Worm (Caenorhabditis elegans) whole organism, L4 larva: ENCODE results near the gene F19C6.5.

Experiments used
- D1046.2 ChIP-seq: fragments of 200-800 bp; sonication (Bioruptor generic); IDR thresholded peaks from 2 replicates; pipeline ENCODE4 v1.3.6; 2022; ENCODE audit warnings: missing genetic modification characterization, missing compliant biosample characterization
- F44E2.7 ChIP-seq: fragments of 200-800 bp; sonication (Bioruptor generic); IDR thresholded peaks from 2 replicates; pipeline ENCODE4 v2.1.2; 2022; ENCODE audit warnings: missing genetic modification characterization, missing compliant biosample characterization
- R02D3.7 ChIP-seq: fragments of 150-350 bp; sonication (generic microtip); optimal IDR thresholded peaks from 3 replicates; lab custom pipeline; 2014; ENCODE audit warnings: missing biosample characterization, missing genetic modification characterization
- T20F7.1 ChIP-seq: fragments of 200-800 bp; sonication (Bioruptor generic); optimal IDR thresholded peaks from 2 replicates; lab custom pipeline; 2018; ENCODE audit warnings: mild to moderate bottlenecking, missing genetic modification characterization, missing compliant biosample characterization
- T26A8.4 ChIP-seq: fragments of 200-800 bp; sonication (Bioruptor generic); IDR thresholded peaks from 2 replicates; pipeline ENCODE4 v1.3.6; 2022; ENCODE audit warnings: missing genetic modification characterization, missing compliant biosample characterization
- Y105C5A.15 ChIP-seq: fragments of 200-800 bp; sonication (Bioruptor generic); IDR thresholded peaks from 2 replicates; pipeline ENCODE4 v1.3.6; 2022; ENCODE audit warnings: missing genetic modification characterization, missing compliant biosample characterization
- aha-1 ChIP-seq: fragments of 150-350 bp; peaks from one replicate; lab custom pipeline; 2014; ENCODE audit warnings: missing biosample characterization, missing genetic modification characterization
- attf-4 ChIP-seq: sonication (generic microtip); optimal IDR thresholded peaks from 3 replicates; lab custom pipeline; 2017; ENCODE audit warnings: missing biosample characterization, missing genetic modification characterization
- ceh-20 ChIP-seq: fragments of 200-800 bp; sonication (Bioruptor generic); IDR thresholded peaks from 2 replicates; pipeline ENCODE4 v1.3.6; 2022; ENCODE audit warnings: missing genetic modification reagents, missing genetic modification characterization, missing compliant biosample characterization
- ceh-28 ChIP-seq: fragments of 150-350 bp; optimal IDR thresholded peaks from 2 replicates; lab custom pipeline; 2014; ENCODE audit warnings: missing biosample characterization, missing genetic modification reagents, missing genetic modification characterization
- ceh-32 ChIP-seq: sonication (generic microtip); optimal IDR thresholded peaks from 2 replicates; lab custom pipeline; 2016; ENCODE audit warnings: mild to moderate bottlenecking, missing genetic modification characterization, missing compliant biosample characterization; ENCODE audit not compliant: poor library complexity
- ceh-62 ChIP-seq: sonication (generic microtip); optimal IDR thresholded peaks from 2 replicates; lab custom pipeline; 2017; ENCODE audit warnings: missing biosample characterization, missing genetic modification characterization
- daf-19 ChIP-seq: fragments of 200-800 bp; sonication (Bioruptor generic); conservative IDR thresholded peaks from 2 replicates; pipeline ENCODE4 v1.3.6; 2022; ENCODE audit warnings: missing genetic modification characterization, missing compliant biosample characterization
- daf-8 ChIP-seq: fragments of 200-800 bp; sonication (Bioruptor generic); IDR thresholded peaks from 2 replicates; pipeline ENCODE4 v1.3.6; 2022; ENCODE audit warnings: missing genetic modification characterization, missing compliant biosample characterization
- dmd-8 ChIP-seq: fragments of 200-800 bp; sonication (Bioruptor generic); IDR thresholded peaks from 2 replicates; pipeline ENCODE4 v1.3.6; 2022; ENCODE audit warnings: missing genetic modification characterization, missing compliant biosample characterization
- dpl-1 ChIP-seq: fragments of 150-350 bp; optimal IDR thresholded peaks from 2 replicates; lab custom pipeline; 2014; ENCODE audit warnings: missing biosample characterization, missing genetic modification reagents, missing genetic modification characterization
- egl-43 ChIP-seq: fragments of 200-800 bp; sonication (Bioruptor generic); IDR thresholded peaks from 2 replicates; pipeline ENCODE4 v1.3.6; 2022; ENCODE audit warnings: missing genetic modification reagents, missing genetic modification characterization, missing compliant biosample characterization
- gei-8 ChIP-seq: fragments of 200-800 bp; sonication (Bioruptor generic); optimal IDR thresholded peaks from 2 replicates; lab custom pipeline; 2018; ENCODE audit warnings: mild to moderate bottlenecking, missing genetic modification characterization, missing compliant biosample characterization
- hlh-11 ChIP-seq: fragments of 200-800 bp; sonication (Bioruptor generic); optimal IDR thresholded peaks from 2 replicates; lab custom pipeline; 2018; ENCODE audit warnings: mild to moderate bottlenecking, missing genetic modification characterization, missing compliant biosample characterization
- hmg-1.1 ChIP-seq: fragments of 200-800 bp; sonication (Bioruptor generic); IDR thresholded peaks from 2 replicates; pipeline ENCODE4 v1.3.6; 2022; ENCODE audit warnings: missing genetic modification reagents, missing genetic modification characterization, missing compliant biosample characterization
- jun-1 ChIP-seq: fragments of 150-350 bp; optimal IDR thresholded peaks from 2 replicates; lab custom pipeline; 2014; ENCODE audit warnings: missing biosample characterization, missing genetic modification reagents, missing genetic modification characterization
- lim-7 ChIP-seq: fragments of 200-800 bp; sonication (Bioruptor generic); IDR thresholded peaks from 2 replicates; pipeline ENCODE4 v1.3.6; 2022; ENCODE audit warnings: missing genetic modification characterization, missing compliant biosample characterization
- lin-1 ChIP-seq: fragments of 200-800 bp; sonication (Bioruptor generic); IDR thresholded peaks from 2 replicates; pipeline ENCODE4 v1.3.6; 2022; ENCODE audit warnings: missing genetic modification reagents, missing genetic modification characterization, missing compliant biosample characterization
- lin-29 ChIP-seq: fragments of 200-800 bp; sonication (Bioruptor generic); IDR thresholded peaks from 2 replicates; pipeline ENCODE4 v1.3.6; 2022; ENCODE audit warnings: missing genetic modification reagents, missing genetic modification characterization, missing compliant biosample characterization
- lsy-2 ChIP-seq, 2 experiments: fragments of 150-350 bp in 1 of 2; sonication (generic microtip) in 1 of 2; optimal IDR thresholded peaks; 2 replicates each; lab custom pipeline; 2014 to 2017; ENCODE audit warnings: missing biosample characterization in 2 of 2, missing genetic modification characterization in 2 of 2
- madf-5 ChIP-seq, 2 experiments: fragments of 200-800 bp; sonication (Bioruptor generic); IDR thresholded peaks; 2 replicates each; pipeline ENCODE4 v1.3.6; 2022; ENCODE audit warnings: missing compliant biosample characterization in 2 of 2, missing genetic modification characterization in 2 of 2
- mdt-29 ChIP-seq: fragments of 200-800 bp; sonication (Bioruptor generic); IDR thresholded peaks from 2 replicates; pipeline ENCODE4 v1.3.6; 2022; ENCODE audit warnings: missing genetic modification reagents, missing genetic modification characterization, missing compliant biosample characterization
- mep-1 ChIP-seq: fragments of 150-350 bp; sonication (generic microtip); optimal IDR thresholded peaks from 3 replicates; lab custom pipeline; 2014; ENCODE audit warnings: missing biosample characterization, missing genetic modification characterization
- mxl-3 ChIP-seq: fragments of 200-800 bp; sonication (Bioruptor generic); optimal IDR thresholded peaks from 2 replicates; lab custom pipeline; 2018; ENCODE audit warnings: mild to moderate bottlenecking, missing genetic modification characterization, missing compliant biosample characterization
- nhr-10 ChIP-seq: fragments of 150-350 bp; optimal IDR thresholded peaks from 2 replicates; lab custom pipeline; 2014; ENCODE audit warnings: missing biosample characterization, missing genetic modification characterization
- nhr-102 ChIP-seq: sonication (generic microtip); optimal IDR thresholded peaks from 2 replicates; lab custom pipeline; 2016; ENCODE audit warnings: mild to moderate bottlenecking, missing genetic modification characterization, moderate library complexity, missing compliant biosample characterization
- nhr-11 ChIP-seq: fragments of 150-350 bp; optimal IDR thresholded peaks from 2 replicates; lab custom pipeline; 2014; ENCODE audit warnings: missing biosample characterization, missing genetic modification characterization
- nhr-111 ChIP-seq: fragments of 200-800 bp; sonication (Bioruptor generic); optimal IDR thresholded peaks from 2 replicates; lab custom pipeline; 2018; ENCODE audit warnings: mild to moderate bottlenecking, missing genetic modification characterization, missing compliant biosample characterization
- nhr-41 ChIP-seq: fragments of 200-800 bp; sonication (Bioruptor generic); IDR thresholded peaks from 2 replicates; pipeline ENCODE4 v1.3.6; 2022; ENCODE audit warnings: missing genetic modification reagents, missing genetic modification characterization, missing compliant biosample characterization
- nhr-48 ChIP-seq: sonication (generic microtip); optimal IDR thresholded peaks from 2 replicates; lab custom pipeline; 2016; ENCODE audit warnings: mild to moderate bottlenecking, missing genetic modification characterization, missing compliant biosample characterization
- nhr-6 ChIP-seq: fragments of 150-350 bp; optimal IDR thresholded peaks from 2 replicates; lab custom pipeline; 2014; ENCODE audit warnings: missing biosample characterization, missing genetic modification characterization
- nhr-77 ChIP-seq: fragments of 150-350 bp; optimal IDR thresholded peaks from 2 replicates; lab custom pipeline; 2014; ENCODE audit warnings: missing biosample characterization, missing genetic modification characterization
- pqm-1 ChIP-seq: sonication (generic microtip); optimal IDR thresholded peaks from 2 replicates; lab custom pipeline; 2017; ENCODE audit warnings: missing biosample characterization, missing genetic modification characterization
- rbr-2 ChIP-seq: sonication (generic microtip); optimal IDR thresholded peaks from 2 replicates; lab custom pipeline; 2016; ENCODE audit warnings: missing genotype, missing genetic modification characterization, missing compliant biosample characterization
- set-16 ChIP-seq: fragments of 200-800 bp; sonication (Bioruptor generic); IDR thresholded peaks from 2 replicates; pipeline ENCODE4 v1.3.6; 2022; ENCODE audit warnings: missing genetic modification reagents, missing genetic modification characterization, missing compliant biosample characterization
- skn-1 ChIP-seq: fragments of 150-350 bp; optimal IDR thresholded peaks from 2 replicates; lab custom pipeline; 2014; ENCODE audit warnings: missing biosample characterization, missing genetic modification characterization
- snpc-1.2 ChIP-seq: fragments of 200-800 bp; sonication (Bioruptor generic); IDR thresholded peaks from 2 replicates; pipeline ENCODE4 v1.3.6; 2022; ENCODE audit warnings: missing genetic modification reagents, missing genetic modification characterization, missing compliant biosample characterization
- spr-1 ChIP-seq: sonication (generic microtip); optimal IDR thresholded peaks from 2 replicates; lab custom pipeline; 2016; ENCODE audit warnings: mild to moderate bottlenecking, missing genetic modification characterization, missing compliant biosample characterization
- tra-1 ChIP-seq: fragments of 200-800 bp; sonication (Bioruptor generic); IDR thresholded peaks from 2 replicates; pipeline ENCODE4 v1.3.6; 2022; ENCODE audit warnings: missing genetic modification reagents, missing genetic modification characterization, missing compliant biosample characterization
- unc-62 ChIP-seq, 3 experiments: fragments of 150-350 bp in 1 of 3; sonication (generic microtip); optimal IDR thresholded peaks in 2 of 3; peaks in 1 of 3; 1 replicate in 1 of 3; 2 replicates in 2 of 3; lab custom pipeline; 2014 to 2017; ENCODE audit warnings: missing biosample characterization in 3 of 3, missing genetic modification characterization in 3 of 3, missing genetic modification reagents in 3 of 3, missing genotype in 1 of 3
- zfp-2 ChIP-seq: sonication (generic microtip); optimal IDR thresholded peaks from 2 replicates; lab custom pipeline; 2016; ENCODE audit warnings: mild to moderate bottlenecking, missing genetic modification characterization, missing compliant biosample characterization
- zip-11 ChIP-seq: fragments of 200-800 bp; sonication (Bioruptor generic); IDR thresholded peaks from 2 replicates; pipeline ENCODE4 v1.3.6; 2022; ENCODE audit warnings: missing genetic modification characterization, missing compliant biosample characterization
- zip-2 ChIP-seq: fragments of 150-350 bp; optimal IDR thresholded peaks from 2 replicates; lab custom pipeline; 2014; ENCODE audit warnings: missing biosample characterization, missing genetic modification characterization

The F19C6.5 gene

ce11 chrX:9965275-9965674 lies 19.5 kb downstream of the F19C6.5 start, which contains the start of gene pssy-1:
Gene pssy-1, plus strand, starts transcription at chrX:9965592.
- TF ChIP-seq snpc-1.2 (GFP tag; lab: Robert Waterston, UW) (no peak), zip-11 (GFP tag; lab: Robert Waterston, UW) (no peak), F44E2.7 (GFP tag; lab: Robert Waterston, UW) (no peak), ceh-62 (tag; lab: Kevin White, UChicago) (no peak), mdt-29 (GFP tag; lab: Robert Waterston, UW) (no peak), hmg-1.1 (GFP tag; lab: Robert Waterston, UW) (no peak), lsy-2 (tag; optimal IDR thresholded peaks at IDR 0.05; lab: Kevin White, UChicago) (no peak), mep-1 (tag; lab: Kevin White, UChicago) (no peak), skn-1 (tag; lab: Kevin White, UChicago) (no peak), T26A8.4 (GFP tag; lab: Robert Waterston, UW) (no peak), mxl-3 (GFP tag; lab: Kevin White, UChicago) (no peak), nhr-111 (GFP tag; lab: Kevin White, UChicago) (no peak), nhr-48 (tag; lab: Kevin White, UChicago) (no peak)

ce11 chrX:9962535-9962934 lies 22.2 kb downstream of the F19C6.5 start:
- TF ChIP-seq aha-1 (tag; lab: Kevin White, UChicago) (peak; percentile 22), nhr-41 (GFP tag; lab: Robert Waterston, UW) (no peak), unc-62 (GFP tag; optimal IDR thresholded peaks at IDR 0.05 in 1 of 2; lab: Kevin White, UChicago) (peak in 1 of 2 experiments; percentile 92), unc-62 (tag; optimal IDR thresholded peaks at IDR 0.05; lab: Kevin White, UChicago) (no peak)

- no peak for TF ChIP-seq nhr-41 (GFP tag; lab: Robert Waterston, UW)
- peak; percentile 93 for TF ChIP-seq tra-1 (GFP tag; lab: Robert Waterston, UW)
- no peak for TF ChIP-seq daf-19 (GFP tag; lab: Robert Waterston, UW)
- no peak for TF ChIP-seq attf-4 (tag; lab: Kevin White, UChicago)
- peak; percentile 91 for TF ChIP-seq spr-1 (tag; lab: Kevin White, UChicago)
- TF ChIP-seq set-16 (GFP tag; lab: Robert Waterston, UW), result peak; percentile 54
- peak; percentile 65; the same call in 1 of the 2 replicates for TF ChIP-seq lin-1 (GFP tag; lab: Robert Waterston, UW)
- TF ChIP-seq mep-1 (tag; lab: Kevin White, UChicago), result peak; percentile 98
- TF ChIP-seq lim-7 (GFP tag; lab: Robert Waterston, UW), result no peak
- peak; percentile 92 for TF ChIP-seq jun-1 (tag; lab: Kevin White, UChicago)
- no peak for TF ChIP-seq R02D3.7 (tag; lab: Kevin White, UChicago)
- 0 out of 2 replicates have a peak, but pooled peaks have one; percentile 42 for TF ChIP-seq dmd-8 (GFP tag; lab: Robert Waterston, UW)
- peak; percentile 76; the same call in 1 of the 2 replicates for TF ChIP-seq ceh-20
- no peak for TF ChIP-seq ceh-32 (tag; lab: Kevin White, UChicago)
- TF ChIP-seq D1046.2, result no peak
- peak; percentile 84 for TF ChIP-seq ceh-28 (tag; lab: Kevin White, UChicago)
- TF ChIP-seq Y105C5A.15, result no peak
- peak; percentile 9 for TF ChIP-seq zfp-2 (tag; lab: Kevin White, UChicago)
- peak; percentile 91 for TF ChIP-seq egl-43
- peak; percentile 89 for TF ChIP-seq nhr-102 (tag; lab: Kevin White, UChicago)
- TF ChIP-seq T20F7.1 (GFP tag; lab: Kevin White, UChicago), result peak; percentile 84
- peak; percentile 94 for TF ChIP-seq mxl-3 (GFP tag; lab: Kevin White, UChicago)
- TF ChIP-seq aha-1 (tag; lab: Kevin White, UChicago), result peak; percentile 99
- peak; percentile 62 for TF ChIP-seq dpl-1 (GFP tag; lab: Kevin White, UChicago)
- peak; percentile 97 for TF ChIP-seq rbr-2 (tag; lab: Kevin White, UChicago)
- TF ChIP-seq gei-8 (GFP tag; lab: Kevin White, UChicago), result peak; percentile 22
- 0 out of 2 replicates have a peak, but pooled peaks have one; percentile 11 for TF ChIP-seq lin-29 (GFP tag; lab: Robert Waterston, UW)
- TF ChIP-seq zip-2, result peak; percentile 45
- TF ChIP-seq nhr-11, result peak; percentile 95
- TF ChIP-seq nhr-10 (tag; lab: Kevin White, UChicago), result peak; percentile 86
- TF ChIP-seq daf-8 (GFP tag; lab: Robert Waterston, UW), result no peak
- TF ChIP-seq hlh-11 (tag; lab: Kevin White, UChicago), result peak; percentile 98
- peak; percentile 95 for TF ChIP-seq nhr-77 (tag; lab: Kevin White, UChicago)
- TF ChIP-seq madf-5 (GFP tag; IDR thresholded peaks at IDR 0.05; lab: Robert Waterston, UW), result no peak
- no peak for TF ChIP-seq ceh-62 (tag; lab: Kevin White, UChicago)
- TF ChIP-seq pqm-1, result peak; percentile 46
- TF ChIP-seq nhr-6 (tag; lab: Kevin White, UChicago), result peak; percentile 93
Observed at ce11 chrX:9958561-9958960, 26.2 kb downstream of the F19C6.5 start, which contains the start of gene ZC506.1. Gene ZC506.1, plus strand, starts transcription at chrX:9958960.
